Worm (Caenorhabditis elegans): ENCODE measurements around the gene T26H8.5.
"Not testable (repeated sequence)": the region's sequence is repeated elsewhere in the genome, so short reads cannot be mapped to it uniquely, and the experiment has no call there.

ce11 chrV:15262336-15262735, 43.1 kb downstream of the T26H8.5 start, which contains the start of gene M01B2.10:
- TF ChIP-seq pqm-1 (tag; optimal IDR thresholded peaks at IDR 0.05); ceh-14 (tag; optimal IDR thresholded peaks at IDR 0.05); mec-3 (tag; optimal IDR thresholded peaks at IDR 0.05; ENCODE audit: borderline replicate concordance); ceh-22 (tag; optimal IDR thresholded peaks at IDR 0.05); ceh-9 (tag; optimal IDR thresholded peaks at IDR 0.05); unc-42 (tag; optimal IDR thresholded peaks at IDR 0.05); hlh-15 (tag; optimal IDR thresholded peaks at IDR 0.05); elt-2 (tag; optimal IDR thresholded peaks at IDR 0.05); madf-2 (tag; optimal IDR thresholded peaks at IDR 0.05): not testable (repeated sequence)

Data from whole organism, late embryonic.